Worm (Caenorhabditis elegans): Measurements from ENCODE around the gene Y37D8A.6.

Y37D8A.6 gene

ce11 chrIII:12906611-12907037 lies 36.5 kb upstream of the Y37D8A.6 start (continued):
- 0 out of 2 replicates have a peak, but pooled peaks have one; percentile 51 for TF ChIP-seq egl-18 (GFP tag; IDR thresholded peaks at IDR 0.05)
- TF ChIP-seq T26A5.8 (tag; optimal IDR thresholded peaks at IDR 0.05) = no peak
- TF ChIP-seq madf-10 (tag; optimal IDR thresholded peaks at IDR 0.05) = peak; percentile 19
- peak; percentile 83 for TF ChIP-seq F49E8.2 (tag; optimal IDR thresholded peaks at IDR 0.05; ENCODE audit: insufficient read depth)
- no peak for TF ChIP-seq hlh-12 (tag; optimal IDR thresholded peaks at IDR 0.05)
- no peak for TF ChIP-seq akir-1 (GFP tag; optimal IDR thresholded peaks at IDR 0.05)
- TF ChIP-seq ceh-79 (tag; optimal IDR thresholded peaks at IDR 0.05) = peak; percentile 74
- peak; percentile 53 for TF ChIP-seq ztf-26 (tag; optimal IDR thresholded peaks at IDR 0.05)
- TF ChIP-seq Y67H2A.10 (GFP tag; conservative IDR thresholded peaks at IDR 0.05) = no peak
- TF ChIP-seq lin-40 (tag; optimal IDR thresholded peaks at IDR 0.05) = peak; percentile 71
- TF ChIP-seq F22D6.2 (tag; optimal IDR thresholded peaks at IDR 0.05) = no peak
- TF ChIP-seq zim-3 (tag; optimal IDR thresholded peaks at IDR 0.05) = no peak
- peak; percentile 64; the same call in 1 of the 2 replicates for TF ChIP-seq F39B2.1 (GFP tag; IDR thresholded peaks at IDR 0.05)
- peak; percentile 73 for TF ChIP-seq atf-7 (tag; optimal IDR thresholded peaks at IDR 0.05)
- no peak for TF ChIP-seq aptf-3 (GFP tag; IDR thresholded peaks at IDR 0.05)
- TF ChIP-seq snpc-3.4 (tag; optimal IDR thresholded peaks at IDR 0.05) = no peak
- peak; percentile 75 for TF ChIP-seq B0035.1 (tag; optimal IDR thresholded peaks at IDR 0.05)
- no peak for TF ChIP-seq ceh-27 (GFP tag; optimal IDR thresholded peaks at IDR 0.05)
- TF ChIP-seq F52B5.7 (tag; optimal IDR thresholded peaks at IDR 0.05) = peak; percentile 68
- peak; percentile 75 for TF ChIP-seq repo-1 (tag; optimal IDR thresholded peaks at IDR 0.05)
- TF ChIP-seq F33H1.4 (GFP tag; IDR thresholded peaks at IDR 0.05) = 0 out of 2 replicates have a peak, but pooled peaks have one; percentile 18
- TF ChIP-seq dpff-1 (tag; optimal IDR thresholded peaks at IDR 0.05) = peak; percentile 46
- TF ChIP-seq efl-1 (GFP tag; optimal IDR thresholded peaks at IDR 0.05) = no peak
- TF ChIP-seq ama-1 (optimal IDR thresholded peaks at IDR 0.05) = peak; percentile 69
- peak; percentile 1 to 59 for TF ChIP-seq ama-1 (GFP tag; optimal IDR thresholded peaks at IDR 0.05)
- TF ChIP-seq rpc-1 (optimal IDR thresholded peaks at IDR 0.05) = no peak
- TF ChIP-seq rpc-1 (tag; optimal IDR thresholded peaks at IDR 0.05) = no peak
- peak; percentile 87 for TF ChIP-seq nfyb-1 (GFP tag; IDR thresholded peaks at IDR 0.05)
- TF ChIP-seq die-1 (tag; optimal IDR thresholded peaks at IDR 0.05) = peak; percentile 38
- peak; percentile 86; the same call in 1 of the 2 replicates for TF ChIP-seq cebp-2 (GFP tag; IDR thresholded peaks at IDR 0.05)
- TF ChIP-seq attf-5 (GFP tag; optimal IDR thresholded peaks at IDR 0.05) = peak; percentile 7
- TF ChIP-seq gei-17 (GFP tag; optimal IDR thresholded peaks at IDR 0.05) = no peak
- peak; percentile 78 for TF ChIP-seq tlf-1 (GFP tag; optimal IDR thresholded peaks at IDR 0.05)
- TF ChIP-seq B0336.3 (GFP tag; IDR thresholded peaks at IDR 0.05) = peak; percentile 83
- TF ChIP-seq mes-4 (tag; optimal IDR thresholded peaks at IDR 0.05) = no peak
- no peak for TF ChIP-seq snpc-4 (GFP tag; optimal IDR thresholded peaks at IDR 0.05)
- peak in 2 of 4 experiments; percentile 36 to 42 for TF ChIP-seq snpc-4 (tag; optimal IDR thresholded peaks at IDR 0.05)
- peak; percentile 79 for TF ChIP-seq hrde-1 (tag; optimal IDR thresholded peaks at IDR 0.05; ENCODE audit: borderline replicate concordance)
- no peak for TF ChIP-seq nhr-27 (tag; optimal IDR thresholded peaks at IDR 0.05)
- no peak for TF ChIP-seq dpl-1 (GFP tag; optimal IDR thresholded peaks at IDR 0.05)
- 0 out of 2 replicates have a peak, but pooled peaks have one; percentile 11 for TF ChIP-seq madf-8 (GFP tag; conservative IDR thresholded peaks at IDR 0.05)
- TF ChIP-seq Y79H2A.3 (GFP tag; conservative IDR thresholded peaks at IDR 0.05) = peak; percentile 73; the same call in 1 of the 2 replicates
- peak; percentile 37; the same call in 1 of the 2 replicates for TF ChIP-seq dox-1 (GFP tag; IDR thresholded peaks at IDR 0.05)
- peak; percentile 55 for TF ChIP-seq nhr-90 (tag; optimal IDR thresholded peaks at IDR 0.05)
- 0 out of 2 replicates have a peak, but pooled peaks have one; percentile 50 for TF ChIP-seq Y56A3A.18 (GFP tag; IDR thresholded peaks at IDR 0.05)
- no peak for TF ChIP-seq F55B11.4 (tag; optimal IDR thresholded peaks at IDR 0.05; ENCODE audit: borderline replicate concordance, insufficient read depth)
- peak; percentile 77 for TF ChIP-seq Y53G8AR.9 (GFP tag; conservative IDR thresholded peaks at IDR 0.05)
- TF ChIP-seq attf-3 (GFP tag; conservative IDR thresholded peaks at IDR 0.05) = no peak
- TF ChIP-seq nfya-1 (tag; optimal IDR thresholded peaks at IDR 0.05; ENCODE audit: borderline replicate concordance, insufficient read depth) = no peak

Data from whole organism, young adult.